Worm (Caenorhabditis elegans) whole organism, late embryonic: Measurements from ENCODE around the gene fbxa-158.
"Not testable (repeated sequence)": the region's sequence is repeated elsewhere in the genome, so short reads cannot be mapped to it uniquely, and the experiment has no call there.

Source experiments
- ceh-34 ChIP-seq: sonication (generic microtip); optimal IDR thresholded peaks from 2 replicates; lab custom pipeline; 2016; ENCODE audit warnings: mild to moderate bottlenecking, missing genetic modification characterization, missing compliant biosample characterization
- fax-1 ChIP-seq: sonication (generic microtip); optimal IDR thresholded peaks from 2 replicates; lab custom pipeline; 2016; ENCODE audit warnings: missing genotype, missing genetic modification characterization, missing compliant biosample characterization
- unc-55 ChIP-seq: sonication (generic microtip); optimal IDR thresholded peaks from 2 replicates; lab custom pipeline; 2017; ENCODE audit warnings: missing biosample characterization, missing genetic modification reagents, missing genetic modification characterization

DNA sequence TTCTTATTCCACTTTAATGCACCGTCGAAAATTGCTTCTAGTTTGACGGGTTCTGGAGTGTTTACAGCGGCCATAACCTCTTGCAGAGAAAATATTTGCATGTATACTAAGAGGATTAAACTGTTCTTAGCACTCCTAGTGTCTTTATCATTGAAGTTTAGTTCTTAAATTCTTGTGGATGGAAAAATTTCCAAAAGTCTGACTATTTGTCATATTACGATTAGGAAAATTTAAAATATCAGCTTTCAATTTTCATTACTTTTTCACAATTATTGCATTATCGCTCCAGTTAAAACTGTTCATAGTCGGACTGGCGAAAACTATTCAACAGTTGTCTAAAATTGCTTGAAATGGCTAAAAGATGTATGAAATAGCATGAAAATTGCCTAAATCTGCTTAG, 39.8 kb upstream of the fbxa-158 start, which contains the start of gene ZC204.13:
- TF ChIP-seq unc-55; fax-1 (tag; lab: Kevin White, UChicago); ceh-34 (tag; lab: Kevin White, UChicago): not testable (repeated sequence)
